Fruit fly (Drosophila melanogaster) whole organism, embryonic: ENCODE data around the gene kirre.

Source experiments
- Atf-2 ChIP-seq: fragments of 200-800 bp; sonication (Bioruptor generic); optimal IDR thresholded peaks from 2 replicates; lab custom pipeline; 2016; ENCODE audit warnings: missing biosample characterization, missing genetic modification characterization
- CG10959 ChIP-seq: fragments of 200-800 bp; sonication (Bioruptor generic); IDR thresholded peaks from 2 replicates; pipeline ENCODE4 v1.3.6; 2022; ENCODE audit warnings: missing biosample characterization, missing genetic modification characterization
- CG11695 ChIP-seq: fragments of 200-800 bp; sonication (Bioruptor generic); IDR thresholded peaks from 3 replicates; pipeline ENCODE4 v1.3.6; 2022; ENCODE audit warnings: missing biosample characterization, missing genetic modification characterization
- CG12071 ChIP-seq: fragments of 200-800 bp; sonication (Bioruptor generic); optimal IDR thresholded peaks from 3 replicates; lab custom pipeline; 2018; ENCODE audit warnings: missing biosample characterization, mild to moderate bottlenecking, missing genetic modification characterization
- CG13123 ChIP-seq: fragments of 200-800 bp; sonication (Bioruptor generic); optimal IDR thresholded peaks from 2 replicates; lab custom pipeline; 2016; ENCODE audit warnings: missing biosample characterization, missing genetic modification characterization
- CG13287 ChIP-seq: fragments of 200-800 bp; sonication (Bioruptor generic); IDR thresholded peaks from 2 replicates; pipeline ENCODE4 v1.3.6; 2022; ENCODE audit warnings: missing biosample characterization, missing genetic modification characterization; ENCODE audit not compliant: partially characterized antibody
- CG17829 ChIP-seq: fragments of 200-800 bp; optimal IDR thresholded peaks from 2 replicates; lab custom pipeline; 2019; ENCODE audit warnings: missing biosample characterization, mild to moderate bottlenecking, missing genetic modification characterization, moderate library complexity
- CG18262 ChIP-seq: fragments of 200-800 bp; optimal IDR thresholded peaks from 3 replicates; lab custom pipeline; 2019; ENCODE audit warnings: missing biosample characterization, mild to moderate bottlenecking, missing genetic modification characterization, moderate library complexity
- CG1832 ChIP-seq: fragments of 200-800 bp; sonication (Bioruptor generic); optimal IDR thresholded peaks from 2 replicates; lab custom pipeline; 2017; ENCODE audit warnings: missing biosample characterization, mild to moderate bottlenecking, missing genetic modification characterization, inconsistent platforms
- CG18599 ChIP-seq: fragments of 200-800 bp; sonication (Bioruptor generic); optimal IDR thresholded peaks from 3 replicates; lab custom pipeline; 2017; ENCODE audit warnings: missing biosample characterization, missing genetic modification characterization, mild to moderate bottlenecking, moderate library complexity, missing genetic modification reagents
- CG18764 ChIP-seq: fragments of 200-800 bp; sonication (Bioruptor generic); optimal IDR thresholded peaks from 3 replicates; lab custom pipeline; 2016; ENCODE audit warnings: missing biosample characterization, missing genetic modification characterization
- CG2120 ChIP-seq: fragments of 200-800 bp; sonication (Bioruptor generic); optimal IDR thresholded peaks from 3 replicates; lab custom pipeline; 2016; ENCODE audit warnings: missing biosample characterization, missing genetic modification characterization
- CG4282 ChIP-seq: fragments of 200-800 bp; sonication (Bioruptor generic); optimal IDR thresholded peaks from 2 replicates; lab custom pipeline; 2016; ENCODE audit warnings: missing biosample characterization, missing genetic modification characterization
- CG6272 ChIP-seq: fragments of 200-800 bp; sonication (Bioruptor generic); IDR thresholded peaks from 2 replicates; pipeline ENCODE4 v1.3.6; 2022; ENCODE audit warnings: missing biosample characterization, missing genetic modification characterization
- CG6765 ChIP-seq: fragments of 200-800 bp; sonication (Bioruptor generic); optimal IDR thresholded peaks from 3 replicates; lab custom pipeline; 2017; ENCODE audit warnings: missing biosample characterization, mild to moderate bottlenecking, missing genetic modification characterization
- CG7271 ChIP-seq: fragments of 200-800 bp; sonication (Bioruptor generic); optimal IDR thresholded peaks from 2 replicates; lab custom pipeline; 2018; ENCODE audit warnings: missing biosample characterization, mild to moderate bottlenecking, missing genetic modification characterization, moderate library complexity
- CG8359 ChIP-seq: fragments of 200-800 bp; sonication (Bioruptor generic); optimal IDR thresholded peaks from 2 replicates; lab custom pipeline; 2017; ENCODE audit warnings: missing biosample characterization, mild to moderate bottlenecking, missing genetic modification characterization, borderline replicate concordance
- CG8944 ChIP-seq: fragments of 200-800 bp; sonication (Bioruptor generic); optimal IDR thresholded peaks from 3 replicates; lab custom pipeline; 2016; ENCODE audit warnings: missing biosample characterization, missing genetic modification characterization
- CG9876 ChIP-seq: fragments of 200-800 bp; sonication (Bioruptor generic); optimal IDR thresholded peaks from 2 replicates; lab custom pipeline; 2016; ENCODE audit warnings: missing biosample characterization, missing genetic modification characterization
- CHES-1-like ChIP-seq: fragments of 200-800 bp; sonication (Bioruptor generic); optimal IDR thresholded peaks from 2 replicates; lab custom pipeline; 2016; ENCODE audit warnings: missing biosample characterization, missing genetic modification characterization
- Chrac-16 ChIP-seq: fragments of 200-800 bp; sonication (Bioruptor generic); optimal IDR thresholded peaks from 3 replicates; lab custom pipeline; 2016; ENCODE audit warnings: missing biosample characterization, missing genetic modification characterization
- D ChIP-seq, 2 experiments: fragments of 200-800 bp in 1 of 2; fragments of >200 bp in 1 of 2; sonication (Bioruptor generic) in 1 of 2; optimal IDR thresholded peaks; 2 replicates in 1 of 2; 3 replicates in 1 of 2; lab custom pipeline; 2017; ENCODE audit warnings: mild to moderate bottlenecking in 1 of 2, missing biosample characterization in 1 of 2, missing genetic modification characterization in 1 of 2, missing genetic modification reagents in 1 of 2
- Doc3 ChIP-seq: fragments of 200-800 bp; sonication (Bioruptor generic); IDR thresholded peaks from 3 replicates; pipeline ENCODE4 v1.3.6; 2022; ENCODE audit warnings: missing biosample characterization, missing genetic modification characterization; ENCODE audit not compliant: partially characterized antibody
- E2f1 ChIP-seq: fragments of 200-800 bp; sonication (Bioruptor generic); IDR thresholded peaks from 2 replicates; pipeline ENCODE4 v1.3.6; 2022; ENCODE audit warnings: missing biosample characterization, missing genetic modification characterization
- Fer3 ChIP-seq: fragments of 200-800 bp; sonication (Bioruptor generic); optimal IDR thresholded peaks from 2 replicates; lab custom pipeline; 2018; ENCODE audit warnings: missing biosample characterization, mild to moderate bottlenecking, missing genetic modification characterization, moderate library complexity
- Hr51 ChIP-seq, 2 experiments: fragments of 200-800 bp; sonication (Bioruptor generic); optimal IDR thresholded peaks; 2 replicates in 1 of 2; 3 replicates in 1 of 2; lab custom pipeline; 2016 to 2018; ENCODE audit warnings: missing biosample characterization in 2 of 2, missing genetic modification characterization in 2 of 2, mild to moderate bottlenecking in 1 of 2, moderate library complexity in 1 of 2
- Optix ChIP-seq: fragments of 200-800 bp; sonication (Bioruptor generic); IDR thresholded peaks from 3 replicates; pipeline ENCODE4 v1.3.6; 2022; ENCODE audit warnings: missing biosample characterization, missing genetic modification characterization
- Usf ChIP-seq: fragments of 200-800 bp; sonication (Bioruptor generic); optimal IDR thresholded peaks from 2 replicates; lab custom pipeline; 2017; ENCODE audit warnings: missing genotype, missing biosample characterization, missing genetic modification characterization
- ab ChIP-seq: fragments of 200-800 bp; sonication (Bioruptor generic); optimal IDR thresholded peaks from 2 replicates; lab custom pipeline; 2016; ENCODE audit warnings: missing biosample characterization, missing genetic modification characterization
- al ChIP-seq: fragments of 200-800 bp; sonication (Bioruptor generic); IDR thresholded peaks from 2 replicates; pipeline ENCODE4 v1.3.6; 2022; ENCODE audit warnings: missing biosample characterization, missing genetic modification characterization
- ap ChIP-seq: fragments of 200-800 bp; sonication (Bioruptor generic); IDR thresholded peaks from 2 replicates; pipeline ENCODE4 v1.3.6; 2022; ENCODE audit warnings: missing biosample characterization, missing genetic modification characterization
- ato ChIP-seq: fragments of 200-800 bp; sonication (Bioruptor generic); IDR thresholded peaks from 2 replicates; pipeline ENCODE4 v1.3.6; 2022; ENCODE audit warnings: missing biosample characterization, missing genetic modification characterization; ENCODE audit not compliant: partially characterized antibody
- bcd ChIP-seq: fragments of 200-800 bp; sonication (Bioruptor generic); optimal IDR thresholded peaks from 2 replicates; lab custom pipeline; 2017; ENCODE audit warnings: missing biosample characterization, mild to moderate bottlenecking, missing genetic modification characterization
- croc ChIP-seq: fragments of 200-800 bp; sonication (Bioruptor generic); conservative IDR thresholded peaks from 3 replicates; pipeline ENCODE4 v1.3.6; 2022; ENCODE audit warnings: missing biosample characterization, missing genetic modification characterization
- disco-r ChIP-seq: fragments of 200-800 bp; sonication (Bioruptor generic); optimal IDR thresholded peaks from 2 replicates; lab custom pipeline; 2016; ENCODE audit warnings: missing biosample characterization, missing genetic modification characterization
- ems ChIP-seq: fragments of 200-800 bp; sonication (Bioruptor generic); optimal IDR thresholded peaks from 3 replicates; lab custom pipeline; 2016; ENCODE audit warnings: missing biosample characterization, missing genetic modification characterization
- fd3F ChIP-seq: fragments of 200-800 bp; sonication (Bioruptor generic); optimal IDR thresholded peaks from 2 replicates; lab custom pipeline; 2018; ENCODE audit warnings: missing biosample characterization, mild to moderate bottlenecking, missing genetic modification characterization, moderate library complexity
- hth ChIP-seq: fragments of >200 bp; optimal IDR thresholded peaks from 2 replicates; lab custom pipeline; 2017; ENCODE audit warnings: inconsistent platforms
- kni ChIP-seq: fragments of 200-800 bp; sonication (Bioruptor generic); optimal IDR thresholded peaks from 3 replicates; lab custom pipeline; 2017; ENCODE audit warnings: mild to moderate bottlenecking, missing biosample characterization, missing genetic modification reagents, missing genetic modification characterization
- lola ChIP-seq, 3 experiments: fragments of >200 bp in 2 of 3; fragments of 200-800 bp in 1 of 3; sonication (Bioruptor generic) in 1 of 3; optimal IDR thresholded peaks; 2 replicates each; lab custom pipeline; 2017 to 2019; ENCODE audit warnings: missing biosample characterization in 3 of 3, missing genetic modification characterization in 3 of 3, mild to moderate bottlenecking in 1 of 3, moderate library complexity in 1 of 3
- odd ChIP-seq: fragments of 200-800 bp; sonication (Bioruptor generic); optimal IDR thresholded peaks from 2 replicates; lab custom pipeline; 2017; ENCODE audit warnings: missing biosample characterization, mild to moderate bottlenecking, missing genetic modification characterization
- p53 ChIP-seq: fragments of 200-800 bp; sonication (Bioruptor generic); optimal IDR thresholded peaks from 2 replicates; lab custom pipeline; 2016; ENCODE audit warnings: missing biosample characterization, missing genetic modification characterization
- peb ChIP-seq: fragments of 200-800 bp; sonication (Bioruptor generic); IDR thresholded peaks from 2 replicates; pipeline ENCODE4 v1.3.6; 2022; ENCODE audit warnings: missing biosample characterization, missing genetic modification characterization
- pum ChIP-seq: fragments of 200-800 bp; sonication (Bioruptor generic); optimal IDR thresholded peaks from 2 replicates; lab custom pipeline; 2016; ENCODE audit warnings: missing biosample characterization, missing genetic modification characterization
- ranshi ChIP-seq: fragments of 200-800 bp; sonication (Bioruptor generic); IDR thresholded peaks from 2 replicates; pipeline ENCODE4 v1.3.6; 2022; ENCODE audit warnings: missing biosample characterization, missing genetic modification characterization
- run ChIP-seq: fragments of 200-800 bp; sonication (Bioruptor generic); optimal IDR thresholded peaks from 3 replicates; lab custom pipeline; 2018; ENCODE audit warnings: missing biosample characterization, mild to moderate bottlenecking, missing genetic modification characterization
- sna ChIP-seq: fragments of 200-800 bp; sonication (Bioruptor generic); IDR thresholded peaks from 2 replicates; pipeline ENCODE4 v1.3.6; 2022; ENCODE audit warnings: missing biosample characterization, missing genetic modification characterization; ENCODE audit not compliant: partially characterized antibody
- tll ChIP-seq, 2 experiments: fragments of 200-800 bp in 1 of 2; fragments of >200 bp in 1 of 2; sonication (Bioruptor generic) in 1 of 2; optimal IDR thresholded peaks; 2 replicates each; lab custom pipeline; 2017 to 2019; ENCODE audit warnings: missing biosample characterization in 2 of 2, missing genetic modification characterization in 2 of 2, mild to moderate bottlenecking in 1 of 2, moderate library complexity in 1 of 2
- ttk ChIP-seq: fragments of 200-800 bp; sonication (Bioruptor generic); IDR thresholded peaks from 2 replicates; pipeline ENCODE4 v2.1.2; 2022; ENCODE audit warnings: missing biosample characterization, missing genetic modification characterization
- zen2 ChIP-seq: fragments of 200-800 bp; sonication (Bioruptor generic); IDR thresholded peaks from 3 replicates; pipeline ENCODE4 v1.3.6; 2022; ENCODE audit warnings: missing biosample characterization, missing genetic modification characterization; ENCODE audit not compliant: partially characterized antibody

kirre gene

DNA sequence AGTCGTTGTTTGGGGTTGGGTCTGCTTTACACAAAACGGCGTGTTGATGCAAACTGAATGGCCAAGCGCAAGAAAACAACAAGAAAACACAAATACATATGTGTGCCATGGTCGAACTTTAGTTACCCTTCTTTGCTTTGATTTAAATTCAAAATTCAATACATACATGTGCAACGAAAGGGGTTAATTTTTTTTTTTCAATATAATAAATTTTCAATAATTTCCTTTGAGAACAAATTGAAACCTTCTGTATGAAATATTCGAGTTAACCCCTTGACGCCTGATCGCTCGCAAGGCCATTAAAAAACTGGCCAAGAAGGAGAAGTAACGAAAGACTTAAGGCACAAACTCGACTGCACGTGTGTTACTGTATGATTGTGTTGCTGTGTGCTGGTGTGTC, 278.5 kb downstream of the kirre start (continued):
- TF ChIP-seq CG10959 (GFP tag; lab: Robert Waterston, UW) (no peak), Usf (GFP tag; lab: Kevin White, UChicago) (no peak), odd (no peak), ab (GFP tag; lab: Kevin White, UChicago) (no peak), CG6765 (GFP tag; lab: Kevin White, UChicago) (no peak), CHES-1-like (no peak), CG13123 (GFP tag; lab: Kevin White, UChicago) (no peak), ap (GFP tag; lab: Robert Waterston, UW) (peak; percentile 47), fd3F (GFP tag; lab: Kevin White, UChicago) (peak; percentile 35), ranshi (GFP tag; lab: Robert Waterston, UW) (peak; percentile 51; the same call in 1 of the 2 replicates), CG11695 (GFP tag; lab: Robert Waterston, UW) (peak; percentile 57; the same call in 1 of the 3 replicates), Doc3 (GFP tag; lab: Robert Waterston, UW) (no peak), CG1832 (no peak), CG7271 (tag; lab: Kevin White, UChicago) (no peak), ems (peak; percentile 26), Hr51 (GFP tag; optimal IDR thresholded peaks at IDR 0.05; lab: Kevin White, UChicago) (peak in 1 of 2 experiments; percentile 70), p53 (no peak), CG18599 (GFP tag; lab: Kevin White, UChicago) (peak; percentile 8), al (GFP tag; lab: Robert Waterston, UW) (no peak), run (peak; percentile 17), sna (GFP tag; lab: Robert Waterston, UW) (no peak), CG13287 (no peak), peb (GFP tag; lab: Robert Waterston, UW) (peak; percentile 34; the same call in 1 of the 2 replicates), tll (GFP tag; optimal IDR thresholded peaks at IDR 0.05; lab: Kevin White, UChicago) (no peak), D (optimal IDR thresholded peaks at IDR 0.05; lab: Kevin White, UChicago) (no peak), D (GFP tag; optimal IDR thresholded peaks at IDR 0.05; lab: Kevin White, UChicago) (peak; percentile 56), CG17829 (tag; lab: Kevin White, UChicago) (peak; percentile 59), pum (peak; percentile 34), CG18764 (no peak), ttk (GFP tag; lab: Robert Waterston, UW) (peak; percentile 49; the same call in 1 of the 2 replicates), CG12071 (GFP tag; lab: Kevin White, UChicago) (no peak), CG2120 (GFP tag; lab: Kevin White, UChicago) (no peak), CG8359 (GFP tag; lab: Kevin White, UChicago) (no peak)
- TF ChIP-seq, all 482 proteins: peak for 217

dm6 chrX:3019334-3019978, 279.3 kb downstream of the kirre start:
- peak; percentile 21 for TF ChIP-seq Chrac-16 (GFP tag; lab: Kevin White, UChicago)
- TF ChIP-seq croc: no peak; the same call in 2 of the 3 replicates
- no peak for TF ChIP-seq kni (GFP tag; lab: Kevin White, UChicago)
- TF ChIP-seq zen2: no peak
- peak; percentile 39 for TF ChIP-seq bcd (GFP tag; lab: Kevin White, UChicago)
- no peak for TF ChIP-seq CG8944
- TF ChIP-seq CG6272 (GFP tag; lab: Robert Waterston, UW): peak; percentile 44; the same call in 1 of the 2 replicates
- TF ChIP-seq lola (GFP tag; optimal IDR thresholded peaks at IDR 0.05; lab: Kevin White, UChicago): no peak
- TF ChIP-seq Fer3: peak; percentile 49
- peak; percentile 57 for TF ChIP-seq CG18262
- TF ChIP-seq Atf-2 (GFP tag; lab: Kevin White, UChicago): no peak
- no peak for TF ChIP-seq CG9876 (GFP tag; lab: Kevin White, UChicago)
- TF ChIP-seq CG4282 (GFP tag; lab: Kevin White, UChicago): no peak
- TF ChIP-seq disco-r (GFP tag; lab: Kevin White, UChicago): no peak
- 0 out of 3 replicates have a peak, but pooled peaks have one; percentile 42 for TF ChIP-seq Optix
- no peak for TF ChIP-seq hth (lab: Kevin White, UChicago)
- no peak for TF ChIP-seq ato (GFP tag; lab: Robert Waterston, UW)
- peak; percentile 59 for TF ChIP-seq E2f1 (GFP tag; lab: Robert Waterston, UW)
